Worm (Caenorhabditis elegans) whole organism, late embryonic: ENCODE measurements around the gene F59B2.13.

ENCODE experiments used
- nfya-1 ChIP-seq: sonication (generic microtip); optimal IDR thresholded peaks from 2 replicates; lab custom pipeline; 2017; ENCODE audit warnings: missing genetic modification characterization, mild to moderate bottlenecking, missing compliant biosample characterization, antibody characterized with exemption, moderate library complexity
- nhr-11 ChIP-seq: fragments of 150-350 bp; optimal IDR thresholded peaks from 2 replicates; lab custom pipeline; 2014; ENCODE audit warnings: missing biosample characterization, missing genetic modification characterization
- tbx-2 ChIP-seq: sonication (generic microtip); optimal IDR thresholded peaks from 2 replicates; lab custom pipeline; 2016; ENCODE audit warnings: missing genetic modification characterization, missing compliant biosample characterization

- TF ChIP-seq nhr-11 (tag; lab: Kevin White, UChicago) (no peak), tbx-2 (no peak), nfya-1 (tag; lab: Kevin White, UChicago) (no peak)
Measured at ce11 chrIII:9075539-9075938, 48.7 kb upstream of the F59B2.13 start, which contains the start of gene F02A9.7.
